Fruit fly (Drosophila melanogaster) whole organism, embryonic: Measurements from ENCODE around the gene robl62A.

Experiments used
- Blimp-1 ChIP-seq: fragments of 200-800 bp; sonication (Bioruptor generic); optimal IDR thresholded peaks from 3 replicates; lab custom pipeline; 2018; ENCODE audit warnings: missing biosample characterization, missing genetic modification characterization, mild to moderate bottlenecking, moderate library complexity, missing genetic modification reagents
- CG10147 ChIP-seq: fragments of 200-800 bp; sonication (Bioruptor generic); optimal IDR thresholded peaks from 2 replicates; lab custom pipeline; 2019; ENCODE audit warnings: missing biosample characterization, mild to moderate bottlenecking, missing genetic modification characterization, moderate library complexity
- CG10565 ChIP-seq: fragments of 200-800 bp; sonication (Bioruptor generic); optimal IDR thresholded peaks from 3 replicates; lab custom pipeline; 2016; ENCODE audit warnings: missing biosample characterization, mild to moderate bottlenecking, missing genetic modification characterization
- CG13123 ChIP-seq: fragments of 200-800 bp; sonication (Bioruptor generic); optimal IDR thresholded peaks from 2 replicates; lab custom pipeline; 2016; ENCODE audit warnings: missing biosample characterization, missing genetic modification characterization
- CG1647 ChIP-seq: fragments of 200-800 bp; sonication (Bioruptor generic); optimal IDR thresholded peaks from 3 replicates; lab custom pipeline; 2016; ENCODE audit warnings: missing biosample characterization, missing genetic modification characterization
- CG2116 ChIP-seq: fragments of 200-800 bp; sonication (Bioruptor generic); optimal IDR thresholded peaks from 3 replicates; lab custom pipeline; 2018; ENCODE audit warnings: missing biosample characterization, mild to moderate bottlenecking, missing genetic modification characterization
- CG2120 ChIP-seq: fragments of 200-800 bp; sonication (Bioruptor generic); optimal IDR thresholded peaks from 3 replicates; lab custom pipeline; 2016; ENCODE audit warnings: missing biosample characterization, missing genetic modification characterization
- CG3163 ChIP-seq: fragments of 200-800 bp; sonication (Bioruptor generic); optimal IDR thresholded peaks from 3 replicates; lab custom pipeline; 2016; ENCODE audit warnings: missing biosample characterization, missing genetic modification characterization
- CG34224 ChIP-seq: fragments of 200-800 bp; sonication (Bioruptor generic); IDR thresholded peaks from 3 replicates; pipeline ENCODE4 v1.3.6; 2022; ENCODE audit warnings: missing biosample characterization, missing genetic modification characterization; ENCODE audit not compliant: partially characterized antibody
- CG3995 ChIP-seq: fragments of 200-800 bp; sonication (Bioruptor generic); optimal IDR thresholded peaks from 3 replicates; lab custom pipeline; 2016; ENCODE audit warnings: missing biosample characterization, missing genetic modification characterization
- CG4424 ChIP-seq: fragments of 200-800 bp; sonication (Bioruptor generic); optimal IDR thresholded peaks from 3 replicates; lab custom pipeline; 2016; ENCODE audit warnings: missing biosample characterization, missing genetic modification characterization
- CG6272 ChIP-seq: fragments of 200-800 bp; sonication (Bioruptor generic); IDR thresholded peaks from 2 replicates; pipeline ENCODE4 v1.3.6; 2022; ENCODE audit warnings: missing biosample characterization, missing genetic modification characterization
- CG6813 ChIP-seq: fragments of 200-800 bp; sonication (Bioruptor generic); optimal IDR thresholded peaks from 2 replicates; lab custom pipeline; 2017; ENCODE audit warnings: missing biosample characterization, missing genetic modification characterization, mild to moderate bottlenecking, moderate library complexity, missing genetic modification reagents
- CG7839 ChIP-seq: fragments of 200-800 bp; sonication (Bioruptor generic); optimal IDR thresholded peaks from 3 replicates; lab custom pipeline; 2018; ENCODE audit warnings: missing biosample characterization, mild to moderate bottlenecking, missing genetic modification characterization, moderate library complexity
- CG9797 ChIP-seq: fragments of 200-800 bp; sonication (Bioruptor generic); optimal IDR thresholded peaks from 3 replicates; lab custom pipeline; 2018; ENCODE audit warnings: missing biosample characterization, mild to moderate bottlenecking, missing genetic modification characterization
- Dbx ChIP-seq: fragments of 200-800 bp; sonication (Bioruptor generic); IDR thresholded peaks from 3 replicates; pipeline ENCODE4 v1.3.6; 2022; ENCODE audit warnings: missing biosample characterization, missing genetic modification characterization
- Gsc ChIP-seq: fragments of 200-800 bp; sonication (Bioruptor generic); IDR thresholded peaks from 2 replicates; pipeline ENCODE4 v1.3.6; 2022; ENCODE audit warnings: missing biosample characterization, missing genetic modification characterization
- HLH3B ChIP-seq: fragments of 200-800 bp; sonication (Bioruptor generic); IDR thresholded peaks from 2 replicates; pipeline ENCODE4 v1.3.6; 2022; ENCODE audit warnings: missing biosample characterization, missing genetic modification characterization
- Hey ChIP-seq: fragments of 200-800 bp; sonication (Bioruptor generic); optimal IDR thresholded peaks from 3 replicates; lab custom pipeline; 2018; ENCODE audit warnings: missing biosample characterization, mild to moderate bottlenecking, missing genetic modification characterization
- HmgD ChIP-seq: fragments of 200-800 bp; sonication (Bioruptor generic); optimal IDR thresholded peaks from 3 replicates; lab custom pipeline; 2016; ENCODE audit warnings: missing biosample characterization, missing genetic modification characterization
- MBD-R2 ChIP-seq: fragments of 200-800 bp; sonication (Bioruptor generic); IDR thresholded peaks from 2 replicates; pipeline ENCODE4 v1.3.6; 2022; ENCODE audit warnings: missing biosample characterization, missing genetic modification characterization
- Meics ChIP-seq: fragments of 200-800 bp; sonication (Bioruptor generic); optimal IDR thresholded peaks from 2 replicates; lab custom pipeline; 2017; ENCODE audit warnings: missing biosample characterization, mild to moderate bottlenecking, missing genetic modification characterization
- NK7.1 ChIP-seq: fragments of 200-800 bp; sonication (Bioruptor generic); optimal IDR thresholded peaks from 3 replicates; lab custom pipeline; 2016; ENCODE audit warnings: missing biosample characterization, missing genetic modification characterization
- Sry-β ChIP-seq: fragments of 200-800 bp; sonication (Bioruptor generic); optimal IDR thresholded peaks from 2 replicates; lab custom pipeline; 2018; ENCODE audit warnings: missing biosample characterization, mild to moderate bottlenecking, missing genetic modification characterization, moderate library complexity
- Ssrp ChIP-seq: fragments of 200-800 bp; sonication (Bioruptor generic); optimal IDR thresholded peaks from 2 replicates; lab custom pipeline; 2018; ENCODE audit warnings: missing biosample characterization, mild to moderate bottlenecking, missing genetic modification characterization, moderate library complexity
- ap ChIP-seq: fragments of 200-800 bp; sonication (Bioruptor generic); IDR thresholded peaks from 2 replicates; pipeline ENCODE4 v1.3.6; 2022; ENCODE audit warnings: missing biosample characterization, missing genetic modification characterization
- ara ChIP-seq: fragments of 200-800 bp; sonication (Bioruptor generic); IDR thresholded peaks from 2 replicates; pipeline ENCODE4 v1.3.6; 2022; ENCODE audit warnings: missing biosample characterization, missing genetic modification characterization
- ash1 ChIP-seq: fragments of 200-800 bp; sonication (Bioruptor generic); optimal IDR thresholded peaks from 2 replicates; lab custom pipeline; 2018; ENCODE audit warnings: missing biosample characterization, mild to moderate bottlenecking, missing genetic modification characterization
- az2 ChIP-seq: fragments of 200-800 bp; sonication (Bioruptor generic); optimal IDR thresholded peaks from 3 replicates; lab custom pipeline; 2016; ENCODE audit warnings: missing biosample characterization, missing genetic modification characterization
- bigmax ChIP-seq: fragments of 200-800 bp; sonication (Bioruptor generic); optimal IDR thresholded peaks from 2 replicates; lab custom pipeline; 2018; ENCODE audit warnings: missing biosample characterization, mild to moderate bottlenecking, missing genetic modification characterization
- cas ChIP-seq: fragments of 200-800 bp; sonication (Bioruptor generic); IDR thresholded peaks from 2 replicates; pipeline ENCODE4 v1.3.6; 2022; ENCODE audit warnings: missing biosample characterization, missing genetic modification characterization
- corto ChIP-seq: fragments of 200-800 bp; sonication (Bioruptor generic); optimal IDR thresholded peaks from 2 replicates; lab custom pipeline; 2016; ENCODE audit warnings: missing biosample characterization, mild to moderate bottlenecking, missing genetic modification characterization, moderate library complexity
- da ChIP-seq: fragments of 200-800 bp; sonication (Bioruptor generic); optimal IDR thresholded peaks from 2 replicates; lab custom pipeline; 2016; ENCODE audit warnings: missing biosample characterization, missing genetic modification characterization
- dm ChIP-seq: fragments of 200-800 bp; sonication (Bioruptor generic); optimal IDR thresholded peaks from 3 replicates; lab custom pipeline; 2016; ENCODE audit warnings: missing biosample characterization, missing genetic modification characterization
- dmrt11E ChIP-seq: fragments of 200-800 bp; sonication (Bioruptor generic); optimal IDR thresholded peaks from 3 replicates; lab custom pipeline; 2018; ENCODE audit warnings: missing biosample characterization, mild to moderate bottlenecking, missing genetic modification characterization, moderate library complexity
- ftz-f1 ChIP-seq: fragments of 200-800 bp; sonication (Bioruptor generic); optimal IDR thresholded peaks from 2 replicates; lab custom pipeline; 2016; ENCODE audit warnings: missing biosample characterization, missing genetic modification characterization
- gcm ChIP-seq: fragments of 200-800 bp; sonication (Bioruptor generic); optimal IDR thresholded peaks from 2 replicates; lab custom pipeline; 2019; ENCODE audit warnings: missing biosample characterization, mild to moderate bottlenecking, missing genetic modification characterization, moderate library complexity
- grau ChIP-seq: fragments of 200-800 bp; optimal IDR thresholded peaks from 3 replicates; lab custom pipeline; 2019; ENCODE audit warnings: missing biosample characterization, mild to moderate bottlenecking, missing genetic modification characterization, moderate library complexity
- gt ChIP-seq: fragments of 200-800 bp; sonication (Bioruptor generic); IDR thresholded peaks from 2 replicates; pipeline ENCODE4 v1.3.6; 2022; ENCODE audit warnings: missing biosample characterization, missing genetic modification characterization
- hkb ChIP-seq, 2 experiments: fragments of 200-800 bp in 1 of 2; fragments of >200 bp in 1 of 2; sonication (Bioruptor generic) in 1 of 2; IDR thresholded peaks in 1 of 2; optimal IDR thresholded peaks in 1 of 2; 2 replicates each; pipeline versions ENCODE4 v1.3.6 to Lab custom; 2017 to 2022; ENCODE audit warnings: missing biosample characterization in 1 of 2, missing genetic modification characterization in 1 of 2
- jumu ChIP-seq: fragments of 200-800 bp; sonication (Bioruptor generic); optimal IDR thresholded peaks from 3 replicates; lab custom pipeline; 2016; ENCODE audit warnings: missing biosample characterization, missing genetic modification characterization
- lbe ChIP-seq: fragments of 200-800 bp; sonication (Bioruptor generic); optimal IDR thresholded peaks from 2 replicates; lab custom pipeline; 2016; ENCODE audit warnings: missing biosample characterization, mild to moderate bottlenecking, missing genetic modification characterization
- nerfin-1 ChIP-seq: fragments of 200-800 bp; sonication (Bioruptor generic); optimal IDR thresholded peaks from 3 replicates; lab custom pipeline; 2019; ENCODE audit warnings: missing biosample characterization, mild to moderate bottlenecking, missing genetic modification characterization, moderate library complexity
- pita ChIP-seq: fragments of 200-800 bp; sonication (Bioruptor generic); optimal IDR thresholded peaks from 2 replicates; lab custom pipeline; 2017; ENCODE audit warnings: missing biosample characterization, mild to moderate bottlenecking, missing genetic modification characterization
- sc ChIP-seq, 3 experiments: fragments of >200 bp in 2 of 3; fragments of 200-800 bp in 1 of 3; sonication (Bioruptor generic) in 1 of 3; optimal IDR thresholded peaks; 2 replicates in 2 of 3; 3 replicates in 1 of 3; lab custom pipeline; 2017; ENCODE audit warnings: mild to moderate bottlenecking in 1 of 3, missing biosample characterization in 1 of 3, missing genetic modification characterization in 1 of 3, missing genetic modification reagents in 1 of 3
- sd ChIP-seq: fragments of 200-800 bp; sonication (Bioruptor generic); optimal IDR thresholded peaks from 3 replicates; lab custom pipeline; 2018; ENCODE audit warnings: missing biosample characterization, mild to moderate bottlenecking, missing genetic modification characterization, moderate library complexity
- sna ChIP-seq: fragments of 200-800 bp; sonication (Bioruptor generic); IDR thresholded peaks from 2 replicates; pipeline ENCODE4 v1.3.6; 2022; ENCODE audit warnings: missing biosample characterization, missing genetic modification characterization; ENCODE audit not compliant: partially characterized antibody
- sqz ChIP-seq: fragments of 200-800 bp; sonication (Bioruptor generic); optimal IDR thresholded peaks from 3 replicates; lab custom pipeline; 2018; ENCODE audit warnings: missing biosample characterization, mild to moderate bottlenecking, missing genetic modification characterization
- tll ChIP-seq, 2 experiments: fragments of 200-800 bp in 1 of 2; fragments of >200 bp in 1 of 2; sonication (Bioruptor generic) in 1 of 2; optimal IDR thresholded peaks; 2 replicates each; lab custom pipeline; 2017 to 2019; ENCODE audit warnings: missing biosample characterization in 2 of 2, missing genetic modification characterization in 2 of 2, mild to moderate bottlenecking in 1 of 2, moderate library complexity in 1 of 2
- zfh1 ChIP-seq: fragments of 200-800 bp; sonication (Bioruptor generic); IDR thresholded peaks from 3 replicates; pipeline ENCODE4 v1.3.6; 2022; ENCODE audit warnings: missing biosample characterization, missing genetic modification characterization

The robl62A gene

dm6 chr3L:1442906-1443305 is 34.5 kb upstream of the robl62A start (continued):
- peak; percentile 93 for TF ChIP-seq az2 (GFP tag; lab: Kevin White, UChicago)
- peak; percentile 95 for TF ChIP-seq corto (GFP tag; lab: Kevin White, UChicago)
- no peak for TF ChIP-seq sna (GFP tag; lab: Robert Waterston, UW)
- peak; percentile 32 for TF ChIP-seq CG2116 (GFP tag; lab: Kevin White, UChicago)
- peak; percentile 55 for TF ChIP-seq dm (GFP tag; lab: Kevin White, UChicago)
- no peak for TF ChIP-seq HmgD (GFP tag; lab: Kevin White, UChicago)
- peak; percentile 24 for TF ChIP-seq CG10147 (GFP tag; lab: Kevin White, UChicago)
- TF ChIP-seq sd (tag; lab: Kevin White, UChicago): no peak
- peak; percentile 62 for TF ChIP-seq Sry-β (GFP tag; lab: Kevin White, UChicago)
- TF ChIP-seq nerfin-1 (tag; lab: Kevin White, UChicago): peak; percentile 88
- no peak for TF ChIP-seq sc (optimal IDR thresholded peaks at IDR 0.05; lab: Kevin White, UChicago)
- TF ChIP-seq sc (GFP tag; optimal IDR thresholded peaks at IDR 0.05; lab: Kevin White, UChicago): peak; percentile 89
- TF ChIP-seq Ssrp (tag; lab: Kevin White, UChicago): peak; percentile 94
- TF ChIP-seq Blimp-1: peak; percentile 93
- peak; percentile 78 for TF ChIP-seq sqz (GFP tag; lab: Kevin White, UChicago)
- TF ChIP-seq CG7839 (tag; lab: Kevin White, UChicago): peak; percentile 89
- peak; percentile 73 for TF ChIP-seq Gsc (GFP tag; lab: Robert Waterston, UW)
- peak; percentile 91 for TF ChIP-seq CG4424 (GFP tag; lab: Kevin White, UChicago)
- TF ChIP-seq CG2120 (GFP tag; lab: Kevin White, UChicago): no peak
- peak; percentile 62 for TF ChIP-seq CG13123
- peak; percentile 5 for TF ChIP-seq CG9797 (GFP tag; lab: Kevin White, UChicago)
- TF ChIP-seq cas (GFP tag; lab: Robert Waterston, UW): no peak
- peak; percentile 85 for TF ChIP-seq HLH3B (GFP tag; lab: Robert Waterston, UW)
- peak; percentile 55 for TF ChIP-seq CG1647 (GFP tag; lab: Kevin White, UChicago)
- peak; percentile 53 for TF ChIP-seq NK7.1 (GFP tag; lab: Kevin White, UChicago)
- TF ChIP-seq gcm: peak; percentile 80
- TF ChIP-seq ftz-f1: no peak
- peak; percentile 66 for TF ChIP-seq CG3163 (GFP tag; lab: Kevin White, UChicago)
- TF ChIP-seq Hey: no peak
- TF ChIP-seq Meics (GFP tag; lab: Kevin White, UChicago): no peak
- peak; percentile 84 for TF ChIP-seq gt (GFP tag; lab: Robert Waterston, UW)
- TF ChIP-seq ap (GFP tag; lab: Robert Waterston, UW): peak; percentile 66
- peak; percentile 19 for TF ChIP-seq CG10565 (GFP tag; lab: Kevin White, UChicago)
- peak; percentile 98 for TF ChIP-seq dmrt11E (tag; lab: Kevin White, UChicago)
- TF ChIP-seq zfh1 (GFP tag; lab: Robert Waterston, UW): peak; percentile 98
- peak; percentile 84 for TF ChIP-seq grau (tag; lab: Kevin White, UChicago)
- no peak for TF ChIP-seq tll (GFP tag; optimal IDR thresholded peaks at IDR 0.05; lab: Kevin White, UChicago)
- peak; percentile 75 for TF ChIP-seq jumu
- TF ChIP-seq ara: peak; percentile 98
- TF ChIP-seq MBD-R2 (GFP tag; lab: Robert Waterston, UW): 0 out of 2 replicates have a peak, but pooled peaks have one; percentile 18
- TF ChIP-seq CG6813 (GFP tag; lab: Kevin White, UChicago): peak; percentile 60
- TF ChIP-seq bigmax (GFP tag; lab: Kevin White, UChicago): no peak
- no peak for TF ChIP-seq pita (GFP tag; lab: Kevin White, UChicago)
- peak; percentile 49 for TF ChIP-seq da
- TF ChIP-seq Dbx (GFP tag; lab: Robert Waterston, UW): no peak
- peak; percentile 94 for TF ChIP-seq lbe (GFP tag; lab: Kevin White, UChicago)
- no peak for TF ChIP-seq ash1
- peak; percentile 84 for TF ChIP-seq CG6272 (GFP tag; lab: Robert Waterston, UW)
- TF ChIP-seq hkb (optimal IDR thresholded peaks at IDR 0.05; lab: Kevin White, UChicago): no peak
- peak; percentile 84 for TF ChIP-seq hkb (GFP tag; IDR thresholded peaks at IDR 0.05; lab: Robert Waterston, UW)
- TF ChIP-seq CG3995 (GFP tag; lab: Kevin White, UChicago): no peak
- no peak for TF ChIP-seq CG34224
